Worm (Caenorhabditis elegans) whole organism, midembryonic: Measurements from ENCODE around the gene mltn-11.

Experiments used
- T22C8.4 ChIP-seq: fragments of 200-800 bp; sonication (Bioruptor generic); IDR thresholded peaks from 2 replicates; pipeline ENCODE4 v1.3.6; 2022; ENCODE audit warnings: missing genetic modification characterization, missing compliant biosample characterization
- cog-1 ChIP-seq: sonication (generic microtip); optimal IDR thresholded peaks from 2 replicates; lab custom pipeline; 2016; ENCODE audit warnings: missing genetic modification characterization, missing compliant biosample characterization
- flt-1 ChIP-seq: fragments of 200-800 bp; sonication (Bioruptor generic); IDR thresholded peaks from 2 replicates; pipeline ENCODE4 v1.3.6; 2022; ENCODE audit warnings: missing genetic modification characterization, missing compliant biosample characterization
- klf-2 ChIP-seq: fragments of 200-800 bp; sonication (Bioruptor generic); conservative IDR thresholded peaks from 2 replicates; pipeline ENCODE4 v1.3.6; 2022; ENCODE audit warnings: missing genetic modification reagents, missing genetic modification characterization, missing compliant biosample characterization
- med-1 ChIP-seq: sonication (generic microtip); optimal IDR thresholded peaks from 2 replicates; lab custom pipeline; 2017; ENCODE audit warnings: missing genetic modification characterization, mild to moderate bottlenecking, missing compliant biosample characterization, antibody characterized with exemption, missing genetic modification reagents; ENCODE audit not compliant: insufficient read depth
- ref-1 ChIP-seq: fragments of 200-800 bp; sonication (Bioruptor generic); conservative IDR thresholded peaks from 2 replicates; pipeline ENCODE4 v1.3.6; 2022; ENCODE audit warnings: missing genetic modification reagents, missing genetic modification characterization, missing compliant biosample characterization
- tab-1 ChIP-seq: fragments of 200-800 bp; sonication (Bioruptor generic); IDR thresholded peaks from 2 replicates; pipeline ENCODE4 v1.3.6; 2022; ENCODE audit warnings: missing genetic modification characterization, missing compliant biosample characterization
- ztf-29 ChIP-seq: fragments of 200-800 bp; sonication (Bioruptor generic); IDR thresholded peaks from 2 replicates; pipeline ENCODE4 v1.3.6; 2022; ENCODE audit warnings: missing genetic modification reagents, missing genetic modification characterization, missing compliant biosample characterization

DNA sequence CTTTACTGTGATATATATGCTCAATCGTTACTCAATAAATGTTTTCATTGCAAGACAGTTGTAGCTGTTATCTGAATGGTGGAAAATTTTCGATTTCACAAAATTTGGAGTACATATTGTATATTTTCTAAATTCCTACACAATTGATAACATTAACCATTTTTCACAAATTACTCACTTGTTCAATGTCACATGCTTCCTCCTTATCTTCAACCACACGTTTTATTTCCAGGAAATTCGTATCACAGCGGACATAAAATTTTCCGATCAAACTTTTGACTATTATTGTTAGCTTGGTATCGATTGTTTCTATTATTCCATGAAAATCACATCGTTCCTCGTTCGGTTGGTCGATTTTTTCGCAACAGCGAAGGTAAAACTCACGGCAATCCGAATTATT lies 27.5 kb upstream of the mltn-11 start:
- TF ChIP-seq cog-1 (tag; lab: Kevin White, UChicago) = no peak
- TF ChIP-seq klf-2 = no peak
- no peak for TF ChIP-seq flt-1
- no peak for TF ChIP-seq T22C8.4 (GFP tag; lab: Robert Waterston, UW)
- TF ChIP-seq ref-1 (GFP tag; lab: Robert Waterston, UW) = no peak
- no peak for TF ChIP-seq tab-1 (GFP tag; lab: Robert Waterston, UW)
- TF ChIP-seq med-1 (GFP tag; lab: Kevin White, UChicago) = no peak
- no peak for TF ChIP-seq ztf-29
